Worm (Caenorhabditis elegans) whole organism, midembryonic: ENCODE measurements around the gene F21A3.3.

ENCODE experiments used
- T22C8.4 ChIP-seq: fragments of 200-800 bp; sonication (Bioruptor generic); IDR thresholded peaks from 2 replicates; pipeline ENCODE4 v1.3.6; 2022; ENCODE audit warnings: missing genetic modification characterization, missing compliant biosample characterization
- cog-1 ChIP-seq: sonication (generic microtip); optimal IDR thresholded peaks from 2 replicates; lab custom pipeline; 2016; ENCODE audit warnings: missing genetic modification characterization, missing compliant biosample characterization
- flt-1 ChIP-seq: fragments of 200-800 bp; sonication (Bioruptor generic); IDR thresholded peaks from 2 replicates; pipeline ENCODE4 v1.3.6; 2022; ENCODE audit warnings: missing genetic modification characterization, missing compliant biosample characterization
- klf-2 ChIP-seq: fragments of 200-800 bp; sonication (Bioruptor generic); conservative IDR thresholded peaks from 2 replicates; pipeline ENCODE4 v1.3.6; 2022; ENCODE audit warnings: missing genetic modification reagents, missing genetic modification characterization, missing compliant biosample characterization
- med-1 ChIP-seq: sonication (generic microtip); optimal IDR thresholded peaks from 2 replicates; lab custom pipeline; 2017; ENCODE audit warnings: missing genetic modification characterization, mild to moderate bottlenecking, missing compliant biosample characterization, antibody characterized with exemption, missing genetic modification reagents; ENCODE audit not compliant: insufficient read depth
- ref-1 ChIP-seq: fragments of 200-800 bp; sonication (Bioruptor generic); conservative IDR thresholded peaks from 2 replicates; pipeline ENCODE4 v1.3.6; 2022; ENCODE audit warnings: missing genetic modification reagents, missing genetic modification characterization, missing compliant biosample characterization
- tab-1 ChIP-seq: fragments of 200-800 bp; sonication (Bioruptor generic); IDR thresholded peaks from 2 replicates; pipeline ENCODE4 v1.3.6; 2022; ENCODE audit warnings: missing genetic modification characterization, missing compliant biosample characterization
- ztf-23 ChIP-seq: fragments of 200-800 bp; sonication (Bioruptor generic); IDR thresholded peaks from 2 replicates; pipeline ENCODE4 v1.3.6; 2022; ENCODE audit warnings: missing genetic modification reagents, missing genetic modification characterization, missing compliant biosample characterization
- ztf-29 ChIP-seq: fragments of 200-800 bp; sonication (Bioruptor generic); IDR thresholded peaks from 2 replicates; pipeline ENCODE4 v1.3.6; 2022; ENCODE audit warnings: missing genetic modification reagents, missing genetic modification characterization, missing compliant biosample characterization

The F21A3.3 gene

DNA sequence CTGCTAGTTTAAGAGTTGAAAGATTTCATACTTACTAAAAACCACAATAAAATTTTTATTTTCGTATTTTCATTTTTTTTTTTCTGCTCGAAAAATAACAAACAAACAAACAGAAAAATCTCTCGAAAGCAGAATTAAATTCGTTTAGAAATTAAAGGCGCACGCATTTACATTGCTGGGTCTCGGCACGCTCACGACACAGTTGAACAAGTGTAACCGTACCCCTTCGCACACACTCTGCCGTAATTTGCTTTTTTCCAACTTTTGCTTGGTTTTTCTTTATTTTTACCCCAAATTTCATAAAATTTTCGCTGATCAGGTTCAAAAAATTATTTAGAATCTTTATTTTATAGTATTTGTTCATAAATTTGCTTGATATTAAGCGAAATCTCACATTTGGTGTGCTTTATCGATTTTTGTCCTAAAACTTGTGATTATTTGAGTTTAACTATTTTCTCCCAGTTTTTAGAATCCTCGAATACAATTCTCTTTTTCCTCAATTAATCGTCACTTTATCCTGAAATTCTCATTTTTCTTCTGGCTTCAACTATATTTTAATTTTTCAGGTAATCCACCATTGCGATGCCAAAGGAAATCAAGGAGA lies 5.8 kb upstream of the F21A3.3 start, which contains the start of gene rpl-38:
TSS of gene rpl-38 (plus strand) at position 554 of the 604 bp plus-strand sequence.
- no peak for TF ChIP-seq ref-1 (GFP tag; lab: Robert Waterston, UW)
- TF ChIP-seq T22C8.4 (GFP tag; lab: Robert Waterston, UW), result no peak
- TF ChIP-seq klf-2 (GFP tag; lab: Robert Waterston, UW), result no peak
- no peak for TF ChIP-seq cog-1 (tag; lab: Kevin White, UChicago)
- TF ChIP-seq ztf-23 (GFP tag; lab: Robert Waterston, UW), result no peak
- no peak for TF ChIP-seq med-1 (GFP tag; lab: Kevin White, UChicago)
- TF ChIP-seq flt-1, result no peak
- no peak for TF ChIP-seq ztf-29
- no peak for TF ChIP-seq tab-1 (GFP tag; lab: Robert Waterston, UW)

DNA sequence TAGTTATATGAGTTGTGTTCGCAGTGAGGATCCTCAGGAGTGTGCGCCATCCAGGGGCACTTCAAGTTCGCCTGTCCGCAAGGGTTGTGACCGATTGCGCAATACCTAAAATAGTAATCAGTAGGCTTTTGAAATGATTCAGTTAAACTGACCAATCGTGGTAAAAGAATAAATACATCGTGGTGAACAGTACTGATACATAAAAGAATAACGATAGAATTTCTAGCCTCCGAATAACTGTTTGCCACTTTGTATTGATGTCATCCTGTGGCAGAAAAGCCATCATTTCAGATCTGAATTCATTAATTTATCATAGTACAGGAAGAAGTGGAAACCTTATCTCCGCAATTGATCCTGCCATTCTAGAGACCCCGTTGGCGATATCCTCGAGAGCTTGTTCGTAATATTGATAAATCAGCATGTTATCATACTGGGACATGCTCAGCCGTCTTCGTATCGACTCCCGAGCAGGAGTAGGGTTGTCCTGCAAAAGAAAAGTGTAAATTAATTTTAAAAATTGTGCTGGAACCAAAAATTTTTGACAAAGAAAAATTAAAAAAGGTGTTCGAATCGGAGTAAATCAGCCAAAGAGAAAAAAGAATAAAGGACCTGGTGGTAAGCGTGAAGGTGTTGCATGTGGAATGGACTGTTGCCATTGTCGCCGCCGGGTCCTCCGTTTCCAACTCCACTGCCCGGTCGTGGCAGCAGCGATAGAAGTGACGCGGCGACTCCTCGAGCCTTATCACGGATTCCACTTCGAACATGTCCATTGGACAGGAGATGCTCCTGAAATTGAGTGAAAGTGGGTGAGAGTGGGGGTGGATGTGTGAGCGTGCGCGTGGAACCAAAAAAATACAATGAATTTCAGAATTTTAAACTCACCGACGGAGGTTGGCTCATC lies 4.4 kb upstream of the F21A3.3 start:
- TF ChIP-seq klf-2 (GFP tag; lab: Robert Waterston, UW) (no peak), ztf-29 (no peak), ref-1 (GFP tag; lab: Robert Waterston, UW) (no peak), med-1 (GFP tag; lab: Kevin White, UChicago) (no peak), tab-1 (GFP tag; lab: Robert Waterston, UW) (no peak), ztf-23 (GFP tag; lab: Robert Waterston, UW) (no peak), cog-1 (tag; lab: Kevin White, UChicago) (no peak), flt-1 (no peak)

DNA sequence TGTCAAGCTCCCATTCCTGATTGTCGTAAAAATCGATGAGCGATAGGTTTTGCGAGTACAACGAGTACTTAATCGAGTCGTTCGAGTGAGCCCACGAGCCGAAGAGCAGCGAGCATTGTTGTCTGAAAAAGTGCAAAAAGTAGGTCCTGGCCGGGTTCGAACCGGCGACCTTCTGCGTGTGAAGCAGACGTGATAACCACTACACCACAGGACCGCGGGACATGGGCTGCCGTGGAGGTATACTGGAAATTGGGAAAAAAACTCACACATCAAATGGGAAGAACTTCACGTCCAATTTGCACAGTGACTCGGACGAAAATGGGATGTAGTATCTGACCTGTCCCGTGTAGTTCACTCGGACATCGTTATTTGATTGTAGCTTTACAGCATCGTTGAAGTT lies 2.1 kb upstream of the F21A3.3 start:
- TF ChIP-seq med-1 (GFP tag; lab: Kevin White, UChicago), result no peak

DNA sequence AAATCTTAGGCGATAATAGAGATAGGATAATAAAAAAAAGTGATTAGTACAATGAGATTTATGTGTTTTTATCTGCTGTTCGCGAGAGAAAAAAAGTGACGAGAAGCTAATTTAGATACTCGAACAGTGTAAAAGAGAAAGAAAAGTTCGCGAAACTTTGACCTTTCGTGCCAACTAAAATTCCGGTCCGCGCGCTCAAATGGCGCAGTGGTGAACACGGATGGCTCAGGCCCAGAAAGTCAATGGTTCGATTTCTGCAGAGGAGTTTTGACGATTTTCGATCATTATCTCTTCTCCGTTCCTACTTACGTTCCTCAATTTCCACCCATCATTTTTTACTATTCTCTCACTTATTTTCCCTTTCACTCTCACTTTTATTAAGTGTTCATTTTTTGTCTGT lies 1.0 kb upstream of the F21A3.3 start:
- TF ChIP-seq klf-2 (GFP tag; lab: Robert Waterston, UW) (no peak), ztf-29 (no peak), med-1 (GFP tag; lab: Kevin White, UChicago) (no peak), tab-1 (GFP tag; lab: Robert Waterston, UW) (no peak), ztf-23 (GFP tag; lab: Robert Waterston, UW) (no peak), ref-1 (GFP tag; lab: Robert Waterston, UW) (no peak), flt-1 (no peak), cog-1 (tag; lab: Kevin White, UChicago) (no peak), T22C8.4 (GFP tag; lab: Robert Waterston, UW) (no peak)

DNA sequence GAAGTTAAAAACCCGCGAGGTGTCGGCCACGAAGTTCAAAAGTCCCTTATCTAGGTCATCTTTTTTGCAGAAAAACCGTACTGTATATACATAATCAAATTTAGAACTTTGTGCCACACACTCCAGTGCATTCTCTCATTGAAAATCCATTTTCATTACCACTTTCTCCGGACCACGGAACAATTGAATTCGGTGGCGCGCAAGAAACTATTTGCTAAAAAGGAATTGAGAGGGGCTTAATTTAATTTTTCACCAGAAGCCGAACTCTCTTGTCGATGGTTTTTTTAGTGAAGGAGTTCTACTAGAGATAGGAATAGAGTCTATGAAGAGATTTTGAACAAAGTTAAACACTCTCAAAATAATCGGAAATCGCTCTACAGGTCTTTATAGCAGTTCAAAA lies 2.3 kb downstream of the F21A3.3 start:
- TF ChIP-seq ref-1 (GFP tag; lab: Robert Waterston, UW) (no peak), ztf-23 (GFP tag; lab: Robert Waterston, UW) (no peak), T22C8.4 (GFP tag; lab: Robert Waterston, UW) (no peak), med-1 (GFP tag; lab: Kevin White, UChicago) (no peak), tab-1 (GFP tag; lab: Robert Waterston, UW) (no peak)

DNA sequence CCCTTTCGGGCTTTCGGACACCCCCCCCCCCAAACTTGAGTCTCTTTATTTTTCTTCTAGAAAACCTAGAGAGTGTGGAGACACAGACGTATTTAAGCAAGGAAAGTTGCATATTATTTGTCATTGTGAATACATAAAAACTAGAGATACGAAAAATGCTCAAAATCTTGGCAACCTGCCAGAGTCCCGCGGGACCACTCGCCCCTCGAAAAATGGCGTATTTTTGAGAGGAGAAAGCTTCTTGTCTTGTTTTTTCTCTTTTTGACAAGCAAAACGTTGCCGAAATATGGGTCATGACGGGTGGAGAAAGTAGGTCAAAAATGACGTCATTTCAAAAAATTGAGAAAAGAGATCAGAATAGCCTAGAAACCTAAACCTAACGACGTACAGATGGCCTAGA lies 2.9 kb downstream of the F21A3.3 start:
- TF ChIP-seq ztf-29 (no peak), cog-1 (tag; lab: Kevin White, UChicago) (no peak), ztf-23 (GFP tag; lab: Robert Waterston, UW) (no peak), med-1 (GFP tag; lab: Kevin White, UChicago) (no peak), T22C8.4 (GFP tag; lab: Robert Waterston, UW) (no peak), flt-1 (no peak), tab-1 (GFP tag; lab: Robert Waterston, UW) (no peak), klf-2 (GFP tag; lab: Robert Waterston, UW) (no peak)

DNA sequence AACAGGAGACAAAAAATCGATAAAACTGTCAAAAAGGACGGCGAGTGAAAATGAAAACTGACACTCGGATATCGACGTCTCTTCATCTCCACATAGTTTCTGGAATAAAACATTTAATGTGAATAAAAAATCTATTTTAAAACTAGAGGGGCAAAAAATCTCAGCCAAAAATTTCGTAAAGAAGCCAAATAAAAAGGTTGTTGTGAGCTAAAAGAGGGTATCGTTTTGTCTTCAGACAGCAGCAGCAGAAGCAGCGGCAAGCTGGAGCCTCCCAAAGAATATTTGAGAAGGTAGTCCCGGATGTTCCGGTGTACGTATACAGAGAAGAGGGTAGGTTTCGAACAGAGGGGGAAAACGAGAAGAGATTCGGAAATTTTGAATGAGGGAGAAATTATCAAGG lies 4.4 kb downstream of the F21A3.3 start, which contains the start of gene lgc-31:
TSS of gene lgc-31 (minus strand) at position 101 of the 400 bp plus-strand sequence.
- TF ChIP-seq cog-1 (tag; lab: Kevin White, UChicago) (no peak), ref-1 (GFP tag; lab: Robert Waterston, UW) (no peak), ztf-23 (GFP tag; lab: Robert Waterston, UW) (no peak), flt-1 (no peak), T22C8.4 (GFP tag; lab: Robert Waterston, UW) (no peak), tab-1 (GFP tag; lab: Robert Waterston, UW) (no peak), klf-2 (GFP tag; lab: Robert Waterston, UW) (no peak), ztf-29 (no peak), med-1 (GFP tag; lab: Kevin White, UChicago) (no peak)

DNA sequence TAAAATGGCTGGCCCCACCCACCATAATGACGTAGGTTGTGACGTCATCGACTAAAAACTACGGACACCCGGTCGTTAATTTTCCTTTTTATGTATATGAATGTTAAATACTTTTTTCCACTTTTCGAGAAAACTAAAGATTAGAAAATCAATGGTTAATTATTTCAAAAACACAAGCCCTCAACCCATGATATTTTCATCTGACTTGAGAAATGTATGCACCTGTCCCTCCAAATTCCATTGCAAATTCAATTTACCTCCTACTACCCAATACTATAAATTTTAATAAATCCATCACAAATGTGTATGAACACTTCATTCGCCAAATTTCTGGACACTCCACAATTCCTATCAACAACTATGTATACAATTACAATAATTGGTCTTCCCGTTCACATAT lies 11.6 kb downstream of the F21A3.3 start, which contains the start of gene srh-276:
TSS of gene srh-276 (plus strand) at position 301 of the 400 bp plus-strand sequence.
- TF ChIP-seq flt-1 (no peak), cog-1 (tag; lab: Kevin White, UChicago) (no peak), ztf-23 (GFP tag; lab: Robert Waterston, UW) (no peak), tab-1 (GFP tag; lab: Robert Waterston, UW) (no peak), ref-1 (GFP tag; lab: Robert Waterston, UW) (no peak), med-1 (GFP tag; lab: Kevin White, UChicago) (no peak), ztf-29 (no peak), klf-2 (GFP tag; lab: Robert Waterston, UW) (no peak)

DNA sequence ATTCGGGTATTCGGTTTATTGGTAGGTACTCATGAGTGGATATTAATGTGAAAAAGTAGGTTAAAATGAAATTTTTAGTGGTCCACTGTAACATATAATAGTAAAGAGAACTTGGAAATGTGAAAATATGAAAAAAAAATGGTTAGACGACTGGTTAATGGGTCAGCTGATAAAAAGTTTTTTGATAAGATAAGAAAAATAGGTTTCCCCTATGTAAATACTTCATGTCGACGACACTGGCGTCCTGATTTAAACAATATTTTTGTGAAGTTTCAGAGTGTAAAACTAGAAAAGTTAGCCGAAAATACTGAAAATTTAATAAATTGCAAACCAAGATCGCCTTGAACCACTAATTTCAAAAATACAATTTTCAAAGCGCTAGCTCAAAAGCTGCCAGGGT lies 15.6 kb downstream of the F21A3.3 start, which contains the start of gene F21A3.11:
TSS of gene F21A3.11 (minus strand) at position 117 of the 400 bp plus-strand sequence.
- TF ChIP-seq tab-1 (GFP tag; lab: Robert Waterston, UW), result no peak
- no peak for TF ChIP-seq med-1 (GFP tag; lab: Kevin White, UChicago)
- TF ChIP-seq flt-1, result no peak
- no peak for TF ChIP-seq T22C8.4 (GFP tag; lab: Robert Waterston, UW)
